Worm (Caenorhabditis elegans) whole organism, mixed stage, embryonic: ENCODE results near the gene T28A8.2.

ENCODE experiments used
- lsy-2 ChIP-seq: fragments of 150-350 bp; optimal IDR thresholded peaks from 2 replicates; lab custom pipeline; 2014; ENCODE audit warnings: missing biosample characterization, missing genetic modification characterization
- nhr-28 ChIP-seq: fragments of 150-350 bp; optimal IDR thresholded peaks from 2 replicates; lab custom pipeline; 2014; ENCODE audit warnings: missing biosample characterization, missing genetic modification characterization
- unc-62 ChIP-seq: fragments of 150-350 bp; optimal IDR thresholded peaks from 2 replicates; lab custom pipeline; 2014; ENCODE audit warnings: missing biosample characterization, missing genetic modification reagents, missing genetic modification characterization
- ztf-11 ChIP-seq: fragments of 150-350 bp; optimal IDR thresholded peaks from 2 replicates; lab custom pipeline; 2014; ENCODE audit warnings: missing biosample characterization, missing genetic modification characterization

DNA sequence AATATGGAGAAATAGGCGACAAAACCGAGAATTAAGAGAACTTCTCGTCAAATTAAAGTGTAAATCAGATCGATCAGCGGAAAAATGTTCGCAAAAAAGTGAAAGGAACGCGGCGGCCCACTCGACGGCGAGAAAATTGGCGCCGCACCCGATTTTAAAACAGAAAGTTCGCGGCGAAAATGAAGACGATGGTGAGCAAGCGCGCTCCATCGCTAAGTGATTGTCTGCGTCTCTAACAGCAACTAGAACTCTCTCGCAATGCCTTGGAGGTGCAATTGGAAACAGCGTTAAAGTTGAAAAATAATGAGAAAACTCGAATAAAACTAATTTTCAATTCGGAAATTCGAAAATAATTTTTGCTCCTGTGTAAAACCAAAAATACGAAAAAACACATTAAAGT is 34.5 kb upstream of the T28A8.2 start:
- no peak for TF ChIP-seq nhr-28
- no peak for TF ChIP-seq unc-62 (GFP tag; lab: Kevin White, UChicago)
- TF ChIP-seq ztf-11 = no peak
- peak; percentile 18 for TF ChIP-seq lsy-2 (tag; lab: Kevin White, UChicago)
